Worm (Caenorhabditis elegans): Measurements from ENCODE around the gene gyg-2.

gyg-2 gene

ce11 chrV:16728431-16728830 lies 17.6 kb downstream of the gyg-2 start, which contains the start of gene fbxa-127:
TSS of gene fbxa-127 (plus strand) at chrV:16728731.
- TF ChIP-seq nhr-10 (tag; optimal IDR thresholded peaks at IDR 0.05) (no peak), nhr-28 (tag; optimal IDR thresholded peaks at IDR 0.05) (peak; percentile 29), pha-4 (GFP tag; IDR thresholded peaks at IDR 0.05) (no peak), pha-4 (tag; optimal IDR thresholded peaks at IDR 0.05) (no peak), mxl-3 (GFP tag; optimal IDR thresholded peaks at IDR 0.05) (no peak), lin-13 (GFP tag; optimal IDR thresholded peaks at IDR 0.05) (no peak), mxl-2 (GFP tag; conservative IDR thresholded peaks at IDR 0.05) (no peak), php-3 (GFP tag; IDR thresholded peaks at IDR 0.05) (no peak), ctbp-1 (GFP tag; IDR thresholded peaks at IDR 0.05) (no peak)

ce11 chrV:16726915-16727314 lies 19.1 kb downstream of the gyg-2 start, which contains the start of gene T25E12.14:
TSS of gene T25E12.14 (plus strand) at chrV:16727215.
- TF ChIP-seq nhr-76 (tag; optimal IDR thresholded peaks at IDR 0.05), result no peak
- TF ChIP-seq egl-43 (GFP tag; IDR thresholded peaks at IDR 0.05), result no peak
- no peak for TF ChIP-seq saeg-2 (GFP tag; IDR thresholded peaks at IDR 0.05)
- no peak for TF ChIP-seq aha-1 (tag)
- no peak for TF ChIP-seq rbr-2 (tag; optimal IDR thresholded peaks at IDR 0.05)
- no peak for TF ChIP-seq tra-1 (GFP tag; IDR thresholded peaks at IDR 0.05)
- TF ChIP-seq nhr-237 (tag; optimal IDR thresholded peaks at IDR 0.05), result no peak
- TF ChIP-seq lir-3 (tag; optimal IDR thresholded peaks at IDR 0.05), result no peak
- no peak for TF ChIP-seq unc-130 (GFP tag; optimal IDR thresholded peaks at IDR 0.05)
- no peak for TF ChIP-seq arid-1 (GFP tag; conservative IDR thresholded peaks at IDR 0.05)
- TF ChIP-seq F26F4.8 (GFP tag; conservative IDR thresholded peaks at IDR 0.05), result no peak
- no peak for TF ChIP-seq gei-8 (GFP tag; optimal IDR thresholded peaks at IDR 0.05)
- no peak for TF ChIP-seq lin-39 (tag; optimal IDR thresholded peaks at IDR 0.05)

ce11 chrV:16725955-16726354 lies 20.1 kb downstream of the gyg-2 start:
- TF ChIP-seq lin-38 (GFP tag; IDR thresholded peaks at IDR 0.05) (no peak), nhr-48 (tag; optimal IDR thresholded peaks at IDR 0.05) (peak; percentile 59), nhr-28 (tag; optimal IDR thresholded peaks at IDR 0.05) (peak; percentile 90), pha-4 (GFP tag; IDR thresholded peaks at IDR 0.05) (no peak; the same call in 1 of the 2 replicates), pha-4 (tag; optimal IDR thresholded peaks at IDR 0.05) (peak; percentile 51), F37D6.2 (tag; optimal IDR thresholded peaks at IDR 0.05) (no peak), F10B5.3 (tag; optimal IDR thresholded peaks at IDR 0.05) (no peak), gei-8 (GFP tag; optimal IDR thresholded peaks at IDR 0.05) (no peak), pqm-1 (tag; optimal IDR thresholded peaks at IDR 0.05) (peak; percentile 70), daf-19 (GFP tag; conservative IDR thresholded peaks at IDR 0.05) (no peak), arid-1 (GFP tag; conservative IDR thresholded peaks at IDR 0.05) (no peak), mdt-29 (GFP tag; IDR thresholded peaks at IDR 0.05) (no peak), dve-1 (tag; optimal IDR thresholded peaks at IDR 0.05; ENCODE audit: insufficient read depth) (peak; percentile 93), dmd-8 (GFP tag; IDR thresholded peaks at IDR 0.05) (no peak), nhr-111 (GFP tag; optimal IDR thresholded peaks at IDR 0.05) (no peak), nhr-11 (tag; optimal IDR thresholded peaks at IDR 0.05) (no peak), nhr-102 (tag; optimal IDR thresholded peaks at IDR 0.05) (peak; percentile 74), hlh-11 (tag; optimal IDR thresholded peaks at IDR 0.05) (peak; percentile 87), dmd-6 (GFP tag; IDR thresholded peaks at IDR 0.05) (peak; percentile 94), zfp-3 (GFP tag; conservative IDR thresholded peaks at IDR 0.05) (no peak), nhr-6 (tag; optimal IDR thresholded peaks at IDR 0.05) (peak; percentile 52), ceh-28 (tag; optimal IDR thresholded peaks at IDR 0.05) (no peak), nhr-25 (tag; optimal IDR thresholded peaks at IDR 0.05; ENCODE audit: borderline replicate concordance, insufficient read depth) (no peak), spr-3 (GFP tag; optimal IDR thresholded peaks at IDR 0.05) (no peak), snpc-4 (tag; optimal IDR thresholded peaks at IDR 0.05) (no peak), ztf-7 (tag; optimal IDR thresholded peaks at IDR 0.05) (peak; percentile 80), nhr-77 (tag; optimal IDR thresholded peaks at IDR 0.05) (peak; percentile 78), Y105C5A.15 (GFP tag; IDR thresholded peaks at IDR 0.05) (no peak), ama-1 (optimal IDR thresholded peaks at IDR 0.05) (no peak), madf-9 (GFP tag; conservative IDR thresholded peaks at IDR 0.05) (no peak), php-3 (GFP tag; IDR thresholded peaks at IDR 0.05) (peak; percentile 59; the same call in 1 of the 2 replicates), mdl-1 (tag; optimal IDR thresholded peaks at IDR 0.05) (peak in 1 of 2 experiments; percentile 13), aha-1 (tag) (no peak), hlh-30 (tag; optimal IDR thresholded peaks at IDR 0.05; ENCODE audit: insufficient read depth) (peak; percentile 69)

Data from whole organism, L4 larva.